Fruit fly (Drosophila melanogaster) whole organism, prepupa: ENCODE data around the gene Gr28b.

Experiments
- CG16779 ChIP-seq: fragments of 200-800 bp; sonication (Bioruptor generic); optimal IDR thresholded peaks from 3 replicates; lab custom pipeline; 2017; ENCODE audit warnings: missing biosample characterization, mild to moderate bottlenecking, missing genetic modification characterization
- CG3032 ChIP-seq: fragments of 200-800 bp; optimal IDR thresholded peaks from 2 replicates; lab custom pipeline; 2019; ENCODE audit warnings: missing biosample characterization, mild to moderate bottlenecking, missing genetic modification characterization, moderate library complexity
- CG8319 ChIP-seq: fragments of 200-800 bp; sonication (Bioruptor generic); optimal IDR thresholded peaks from 3 replicates; lab custom pipeline; 2016; ENCODE audit warnings: missing biosample characterization, missing genetic modification characterization
- CG9139 ChIP-seq: fragments of 200-800 bp; sonication (Bioruptor generic); optimal IDR thresholded peaks from 3 replicates; lab custom pipeline; 2017; ENCODE audit warnings: missing biosample characterization, mild to moderate bottlenecking, missing genetic modification characterization
- Ets96B ChIP-seq: fragments of 200-800 bp; optimal IDR thresholded peaks from 2 replicates; lab custom pipeline; 2019; ENCODE audit warnings: missing biosample characterization, mild to moderate bottlenecking, missing genetic modification characterization, moderate library complexity
- Smox ChIP-seq: fragments of 200-800 bp; sonication (Bioruptor generic); optimal IDR thresholded peaks from 3 replicates; lab custom pipeline; 2016; ENCODE audit warnings: missing biosample characterization, missing genetic modification characterization
- dsx ChIP-seq: fragments of 200-800 bp; optimal IDR thresholded peaks from 3 replicates; lab custom pipeline; 2019; ENCODE audit warnings: missing biosample characterization, mild to moderate bottlenecking, missing genetic modification characterization, moderate library complexity; ENCODE audit not compliant: poor library complexity, severe bottlenecking
- esn ChIP-seq: fragments of 200-800 bp; sonication (Bioruptor generic); optimal IDR thresholded peaks from 2 replicates; lab custom pipeline; 2016; ENCODE audit warnings: missing biosample characterization, mild to moderate bottlenecking, missing genetic modification characterization, moderate library complexity
- pdm3 ChIP-seq: fragments of 200-800 bp; sonication (Bioruptor generic); optimal IDR thresholded peaks from 3 replicates; lab custom pipeline; 2016; ENCODE audit warnings: missing biosample characterization, missing genetic modification characterization
- ss ChIP-seq, 2 experiments: fragments of 200-800 bp; sonication (Bioruptor generic); optimal IDR thresholded peaks; 2 replicates in 1 of 2; 3 replicates in 1 of 2; lab custom pipeline; 2017 to 2018; ENCODE audit warnings: mild to moderate bottlenecking in 2 of 2, missing biosample characterization in 2 of 2, missing genetic modification characterization in 2 of 2, moderate library complexity in 1 of 2
- svp ChIP-seq: fragments of 200-800 bp; sonication (Bioruptor generic); peaks from one replicate; lab custom pipeline; 2016; ENCODE audit warnings: missing biosample characterization, missing genetic modification characterization

dm6 chr2L:7427067-7427785, 34.8 kb downstream of the Gr28b start:
- no peak for TF ChIP-seq CG9139 (GFP tag; lab: Kevin White, UChicago)
- TF ChIP-seq CG16779 (tag; lab: Kevin White, UChicago), result no peak
- no peak for TF ChIP-seq CG3032 (tag; lab: Kevin White, UChicago)
- TF ChIP-seq Ets96B (tag; lab: Kevin White, UChicago), result no peak
- TF ChIP-seq svp (GFP tag; lab: Kevin White, UChicago), result no peak
- TF ChIP-seq CG8319, result no peak
- no peak for TF ChIP-seq pdm3
- no peak for TF ChIP-seq esn (GFP tag; lab: Kevin White, UChicago)
- no peak for TF ChIP-seq dsx (GFP tag; lab: Kevin White, UChicago)
- no peak for TF ChIP-seq Smox (GFP tag; lab: Kevin White, UChicago)
- TF ChIP-seq ss (GFP tag; optimal IDR thresholded peaks at IDR 0.05; lab: Kevin White, UChicago), result no peak
